Fruit fly (Drosophila melanogaster) whole organism, embryonic: ENCODE results near the gene CG5853.

Source experiments
- BEAF-32 ChIP-seq: fragments of 200-800 bp; sonication (Bioruptor generic); optimal IDR thresholded peaks from 3 replicates; lab custom pipeline; 2017; ENCODE audit warnings: missing biosample characterization, missing genetic modification characterization, mild to moderate bottlenecking, moderate library complexity, missing genetic modification reagents
- CG11504 ChIP-seq: fragments of 200-800 bp; sonication (Bioruptor generic); optimal IDR thresholded peaks from 3 replicates; lab custom pipeline; 2019; ENCODE audit warnings: missing biosample characterization, mild to moderate bottlenecking, missing genetic modification characterization, moderate library complexity
- CG16779 ChIP-seq: fragments of 200-800 bp; sonication (Bioruptor generic); IDR thresholded peaks from 2 replicates; pipeline ENCODE4 v1.3.6; 2022; ENCODE audit warnings: missing biosample characterization, missing genetic modification characterization
- CG17186 ChIP-seq: fragments of 200-800 bp; sonication (Bioruptor generic); optimal IDR thresholded peaks from 3 replicates; lab custom pipeline; 2017; ENCODE audit warnings: missing biosample characterization, missing genetic modification reagents, missing genetic modification characterization
- CG17361 ChIP-seq: fragments of 200-800 bp; sonication (Bioruptor generic); IDR thresholded peaks from 3 replicates; pipeline ENCODE4 v1.3.6; 2022; ENCODE audit warnings: missing biosample characterization, missing genetic modification characterization
- CG2199 ChIP-seq: fragments of 200-800 bp; sonication (Bioruptor generic); IDR thresholded peaks from 3 replicates; pipeline ENCODE4 v1.3.6; 2022; ENCODE audit warnings: missing biosample characterization, missing genetic modification characterization
- CG2712 ChIP-seq: fragments of 200-800 bp; optimal IDR thresholded peaks from 3 replicates; lab custom pipeline; 2019; ENCODE audit warnings: missing biosample characterization, mild to moderate bottlenecking, missing genetic modification characterization, moderate library complexity
- CG2875 ChIP-seq: fragments of 200-800 bp; sonication (Bioruptor generic); optimal IDR thresholded peaks from 2 replicates; lab custom pipeline; 2017; ENCODE audit warnings: missing biosample characterization, mild to moderate bottlenecking, missing genetic modification characterization, missing genetic modification reagents
- CG30020 ChIP-seq: fragments of 200-800 bp; optimal IDR thresholded peaks from 2 replicates; lab custom pipeline; 2019; ENCODE audit warnings: missing biosample characterization, mild to moderate bottlenecking, missing genetic modification characterization, moderate library complexity
- CG30403 ChIP-seq: fragments of 200-800 bp; sonication (Bioruptor generic); optimal IDR thresholded peaks from 3 replicates; lab custom pipeline; 2016; ENCODE audit warnings: missing biosample characterization, missing genetic modification characterization
- CG32772 ChIP-seq: fragments of 200-800 bp; sonication (Bioruptor generic); IDR thresholded peaks from 2 replicates; pipeline ENCODE4 v1.3.6; 2022; ENCODE audit warnings: missing biosample characterization, missing genetic modification characterization
- CG33557 ChIP-seq: fragments of 200-800 bp; sonication (Bioruptor generic); optimal IDR thresholded peaks from 2 replicates; lab custom pipeline; 2019; ENCODE audit warnings: missing biosample characterization, mild to moderate bottlenecking, missing genetic modification characterization, moderate library complexity
- CG3726 ChIP-seq: fragments of 200-800 bp; sonication (Bioruptor generic); IDR thresholded peaks from 3 replicates; pipeline ENCODE4, ENCODE4 v1.3.6; 2022; ENCODE audit warnings: missing biosample characterization, missing genetic modification characterization
- CG7271 ChIP-seq: fragments of 200-800 bp; sonication (Bioruptor generic); optimal IDR thresholded peaks from 2 replicates; lab custom pipeline; 2018; ENCODE audit warnings: missing biosample characterization, mild to moderate bottlenecking, missing genetic modification characterization, moderate library complexity
- CG7963 ChIP-seq: fragments of 200-800 bp; sonication (Bioruptor generic); IDR thresholded peaks from 3 replicates; pipeline ENCODE4 v1.3.6; 2022; ENCODE audit warnings: missing biosample characterization, missing genetic modification characterization; ENCODE audit not compliant: partially characterized antibody
- CG8765 ChIP-seq: fragments of 200-800 bp; sonication (Bioruptor generic); IDR thresholded peaks from 2 replicates; pipeline ENCODE4 v1.3.6; 2022; ENCODE audit warnings: missing biosample characterization, missing genetic modification characterization
- CG9609 ChIP-seq: fragments of 200-800 bp; sonication (Bioruptor generic); optimal IDR thresholded peaks from 3 replicates; lab custom pipeline; 2016; ENCODE audit warnings: missing biosample characterization, missing genetic modification characterization
- Eip74EF ChIP-seq, 2 experiments: fragments of 200-800 bp in 1 of 2; fragments of >200 bp in 1 of 2; sonication (Bioruptor generic) in 1 of 2; optimal IDR thresholded peaks; 2 replicates each; lab custom pipeline; 2017 to 2019; ENCODE audit warnings: missing biosample characterization in 2 of 2, missing genetic modification characterization in 2 of 2, mild to moderate bottlenecking in 1 of 2, moderate library complexity in 1 of 2
- Hand ChIP-seq: fragments of 200-800 bp; sonication (Bioruptor generic); optimal IDR thresholded peaks from 2 replicates; lab custom pipeline; 2017; ENCODE audit warnings: mild to moderate bottlenecking, missing biosample characterization, missing genetic modification reagents, missing genetic modification characterization
- HmgD ChIP-seq: fragments of 200-800 bp; sonication (Bioruptor generic); optimal IDR thresholded peaks from 3 replicates; lab custom pipeline; 2016; ENCODE audit warnings: missing biosample characterization, missing genetic modification characterization
- MBD-R2 ChIP-seq: fragments of 200-800 bp; sonication (Bioruptor generic); IDR thresholded peaks from 2 replicates; pipeline ENCODE4 v1.3.6; 2022; ENCODE audit warnings: missing biosample characterization, missing genetic modification characterization
- Mad ChIP-seq: fragments of 200-800 bp; sonication (Bioruptor generic); optimal IDR thresholded peaks from 2 replicates; lab custom pipeline; 2016; ENCODE audit warnings: missing biosample characterization, missing genetic modification characterization
- Neu2 ChIP-seq: fragments of 200-800 bp; sonication (Bioruptor generic); optimal IDR thresholded peaks from 3 replicates; lab custom pipeline; 2016; ENCODE audit warnings: missing biosample characterization, missing genetic modification characterization, borderline replicate concordance
- Oli ChIP-seq: fragments of 200-800 bp; sonication (Bioruptor generic); optimal IDR thresholded peaks from 2 replicates; lab custom pipeline; 2018; ENCODE audit warnings: missing biosample characterization, mild to moderate bottlenecking, missing genetic modification characterization, moderate library complexity
- Stat92E ChIP-seq, 3 experiments: fragments of >200 bp in 2 of 3; fragments of 200-800 bp in 1 of 3; sonication (Bioruptor generic) in 1 of 3; optimal IDR thresholded peaks; 2 replicates each; lab custom pipeline; 2017 to 2019; ENCODE audit warnings: missing biosample characterization in 3 of 3, missing genetic modification characterization in 3 of 3, mild to moderate bottlenecking in 1 of 3, moderate library complexity in 1 of 3
- Usf ChIP-seq: fragments of 200-800 bp; sonication (Bioruptor generic); optimal IDR thresholded peaks from 2 replicates; lab custom pipeline; 2017; ENCODE audit warnings: missing genotype, missing biosample characterization, missing genetic modification characterization
- YL-1 ChIP-seq: fragments of 200-800 bp; sonication (Bioruptor generic); optimal IDR thresholded peaks from 3 replicates; lab custom pipeline; 2017; ENCODE audit warnings: missing biosample characterization, mild to moderate bottlenecking, missing genetic modification characterization
- ato ChIP-seq: fragments of 200-800 bp; sonication (Bioruptor generic); IDR thresholded peaks from 2 replicates; pipeline ENCODE4 v1.3.6; 2022; ENCODE audit warnings: missing biosample characterization, missing genetic modification characterization; ENCODE audit not compliant: partially characterized antibody
- cas ChIP-seq: fragments of 200-800 bp; sonication (Bioruptor generic); IDR thresholded peaks from 2 replicates; pipeline ENCODE4 v1.3.6; 2022; ENCODE audit warnings: missing biosample characterization, missing genetic modification characterization
- chinmo ChIP-seq: fragments of 200-800 bp; sonication (Bioruptor generic); IDR thresholded peaks from 4 replicates; pipeline ENCODE4 v1.3.6; 2022; ENCODE audit warnings: missing biosample characterization, missing genetic modification characterization; ENCODE audit not compliant: partially characterized antibody
- da ChIP-seq: fragments of 200-800 bp; sonication (Bioruptor generic); optimal IDR thresholded peaks from 2 replicates; lab custom pipeline; 2016; ENCODE audit warnings: missing biosample characterization, missing genetic modification characterization
- eyg ChIP-seq: fragments of 200-800 bp; sonication (Bioruptor generic); optimal IDR thresholded peaks from 3 replicates; lab custom pipeline; 2016; ENCODE audit warnings: missing biosample characterization, missing genetic modification characterization
- ftz-f1 ChIP-seq: fragments of 200-800 bp; sonication (Bioruptor generic); optimal IDR thresholded peaks from 2 replicates; lab custom pipeline; 2016; ENCODE audit warnings: missing biosample characterization, missing genetic modification characterization
- gce ChIP-seq: fragments of 200-800 bp; sonication (Bioruptor generic); IDR thresholded peaks from 3 replicates; pipeline ENCODE4 v1.3.6; 2022; ENCODE audit warnings: missing biosample characterization, missing genetic modification characterization
- jumu ChIP-seq: fragments of 200-800 bp; sonication (Bioruptor generic); optimal IDR thresholded peaks from 3 replicates; lab custom pipeline; 2016; ENCODE audit warnings: missing biosample characterization, missing genetic modification characterization
- odd ChIP-seq: fragments of 200-800 bp; sonication (Bioruptor generic); optimal IDR thresholded peaks from 2 replicates; lab custom pipeline; 2017; ENCODE audit warnings: missing biosample characterization, mild to moderate bottlenecking, missing genetic modification characterization
- onecut ChIP-seq: fragments of 200-800 bp; sonication (Bioruptor generic); IDR thresholded peaks from 2 replicates; pipeline ENCODE4 v1.3.6; 2022; ENCODE audit warnings: missing biosample characterization, missing genetic modification characterization
- phol ChIP-seq: fragments of 200-800 bp; sonication (Bioruptor generic); optimal IDR thresholded peaks from 3 replicates; lab custom pipeline; 2018; ENCODE audit warnings: missing biosample characterization, mild to moderate bottlenecking, missing genetic modification characterization, moderate library complexity
- sc ChIP-seq, 3 experiments: fragments of >200 bp in 2 of 3; fragments of 200-800 bp in 1 of 3; sonication (Bioruptor generic) in 1 of 3; optimal IDR thresholded peaks; 2 replicates in 2 of 3; 3 replicates in 1 of 3; lab custom pipeline; 2017; ENCODE audit warnings: mild to moderate bottlenecking in 1 of 3, missing biosample characterization in 1 of 3, missing genetic modification characterization in 1 of 3, missing genetic modification reagents in 1 of 3
- tgo ChIP-seq: fragments of 200-800 bp; sonication (Bioruptor generic); IDR thresholded peaks from 3 replicates; pipeline ENCODE4 v1.3.6; 2022; ENCODE audit warnings: missing biosample characterization, missing genetic modification characterization
- trh ChIP-seq: fragments of 200-800 bp; sonication (Bioruptor generic); optimal IDR thresholded peaks from 2 replicates; lab custom pipeline; 2016; ENCODE audit warnings: missing biosample characterization, missing genetic modification characterization
- ttk ChIP-seq: fragments of 200-800 bp; sonication (Bioruptor generic); IDR thresholded peaks from 2 replicates; pipeline ENCODE4 v2.1.2; 2022; ENCODE audit warnings: missing biosample characterization, missing genetic modification characterization
- tx ChIP-seq: fragments of 200-800 bp; sonication (Bioruptor generic); optimal IDR thresholded peaks from 2 replicates; lab custom pipeline; 2016; ENCODE audit warnings: missing biosample characterization, missing genetic modification characterization
- vnd ChIP-seq: fragments of 200-800 bp; sonication (Bioruptor generic); IDR thresholded peaks from 3 replicates; pipeline ENCODE4 v1.3.6; 2022; ENCODE audit warnings: missing biosample characterization, missing genetic modification characterization; ENCODE audit not compliant: partially characterized antibody
- wdn ChIP-seq: fragments of 200-800 bp; sonication (Bioruptor generic); IDR thresholded peaks from 2 replicates; pipeline ENCODE4 v1.3.6; 2022; ENCODE audit warnings: missing biosample characterization, missing genetic modification characterization
- z ChIP-seq: fragments of 200-800 bp; sonication (Bioruptor generic); IDR thresholded peaks from 3 replicates; pipeline ENCODE4 v1.3.6; 2022; ENCODE audit warnings: missing biosample characterization, missing genetic modification characterization

CG5853 gene

DNA sequence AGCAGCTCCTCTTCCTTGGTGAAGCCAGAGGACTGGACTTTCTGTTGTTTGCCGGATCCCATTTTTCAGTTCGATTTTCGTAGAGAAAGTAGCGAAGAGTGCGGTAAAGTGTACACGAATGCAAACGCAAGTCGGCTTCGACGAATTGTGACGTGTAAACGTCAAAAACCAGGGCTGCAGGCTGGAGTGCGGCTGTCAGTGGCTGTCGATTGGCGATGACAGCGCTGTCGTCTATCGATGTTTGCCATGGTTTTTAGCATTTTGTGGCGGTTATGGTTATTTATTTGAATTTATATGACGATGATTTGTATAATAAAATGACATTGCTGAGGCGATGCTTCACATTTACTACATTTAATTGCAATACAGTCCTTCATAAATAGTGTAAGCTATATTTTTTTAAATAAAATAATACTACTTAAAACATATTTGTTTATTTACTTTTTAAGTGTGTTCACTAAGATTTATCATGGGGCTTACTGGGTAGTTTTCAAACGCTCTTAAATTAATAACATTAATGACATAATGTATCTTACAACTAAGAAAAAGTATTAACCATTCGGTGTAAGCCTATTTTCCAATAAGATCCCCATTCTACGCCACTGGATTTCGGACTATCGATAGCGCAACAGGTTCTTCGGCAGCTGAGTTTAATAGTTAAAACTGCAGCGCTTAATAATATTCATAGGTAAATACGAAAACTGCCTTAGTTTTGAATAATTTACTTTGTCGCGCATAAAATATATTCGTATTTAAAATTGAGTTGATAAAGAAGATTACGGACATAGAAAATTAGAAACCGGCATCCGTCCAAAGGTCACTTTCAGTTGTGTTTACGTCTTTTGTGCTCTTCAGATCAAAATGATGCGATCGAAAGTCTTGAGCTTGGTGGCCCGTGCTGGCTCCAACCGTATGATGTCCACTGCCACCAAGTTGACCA, 29.2 kb downstream of the CG5853 start, which contains the start of the genes CG5885 and CG4598 (continued):
- TF ChIP-seq CG8765 (GFP tag; lab: Robert Waterston, UW) (no peak; the same call in 1 of the 2 replicates), gce (GFP tag; lab: Robert Waterston, UW) (no peak), CG33557 (GFP tag; lab: Kevin White, UChicago) (peak; percentile 48), onecut (GFP tag; lab: Robert Waterston, UW) (peak; percentile 55; the same call in 1 of the 2 replicates), CG32772 (peak; percentile 28; the same call in 1 of the 2 replicates), odd (peak; percentile 56), HmgD (GFP tag; lab: Kevin White, UChicago) (no peak), ttk (no peak; the same call in 1 of the 2 replicates), ftz-f1 (GFP tag; lab: Kevin White, UChicago) (no peak), CG30020 (tag; lab: Kevin White, UChicago) (peak; percentile 54), trh (GFP tag; lab: Kevin White, UChicago) (peak; percentile 61), CG30403 (peak; percentile 77), BEAF-32 (GFP tag; lab: Kevin White, UChicago) (peak; percentile 82), ato (GFP tag; lab: Robert Waterston, UW) (peak; percentile 51; the same call in 1 of the 2 replicates), CG7271 (tag; lab: Kevin White, UChicago) (no peak), CG17361 (GFP tag; lab: Robert Waterston, UW) (peak; percentile 77), jumu (GFP tag; lab: Kevin White, UChicago) (peak; percentile 30), tgo (GFP tag; lab: Robert Waterston, UW) (peak; percentile 44; the same call in 2 of the 3 replicates), CG2712 (tag; lab: Kevin White, UChicago) (peak; percentile 61), Stat92E (GFP tag; optimal IDR thresholded peaks at IDR 0.05; lab: Kevin White, UChicago) (peak in 1 of 3 experiments; percentile 52), Usf (GFP tag; lab: Kevin White, UChicago) (no peak), CG16779 (GFP tag; lab: Robert Waterston, UW) (0 out of 2 replicates have a peak, but pooled peaks have one; percentile 13), CG2875 (no peak), CG2199 (GFP tag; lab: Robert Waterston, UW) (no peak), CG17186 (GFP tag; lab: Kevin White, UChicago) (peak; percentile 71), Hand (no peak), Neu2 (GFP tag; lab: Kevin White, UChicago) (no peak), Eip74EF (GFP tag; optimal IDR thresholded peaks at IDR 0.05; lab: Kevin White, UChicago) (peak in 1 of 2 experiments; percentile 22), sc (optimal IDR thresholded peaks at IDR 0.05; lab: Kevin White, UChicago) (no peak), sc (GFP tag; optimal IDR thresholded peaks at IDR 0.05; lab: Kevin White, UChicago) (peak; percentile 28), cas (GFP tag; lab: Robert Waterston, UW) (no peak), CG9609 (GFP tag; lab: Kevin White, UChicago) (no peak), vnd (GFP tag; lab: Robert Waterston, UW) (peak; percentile 72), YL-1 (GFP tag; lab: Kevin White, UChicago) (peak; percentile 89), da (GFP tag; lab: Kevin White, UChicago) (no peak), MBD-R2 (GFP tag; lab: Robert Waterston, UW) (peak; percentile 66), phol (tag; lab: Kevin White, UChicago) (peak; percentile 69), CG11504 (peak; percentile 84), tx (GFP tag; lab: Kevin White, UChicago) (peak; percentile 46), chinmo (GFP tag; lab: Robert Waterston, UW) (peak; percentile 83; the same call in 2 of the 4 replicates), Mad (GFP tag; lab: Kevin White, UChicago) (peak; percentile 6), Oli (tag; lab: Kevin White, UChicago) (peak; percentile 62), wdn (GFP tag; lab: Robert Waterston, UW) (no peak), z (no peak), CG3726 (0 out of 3 replicates have a peak, but pooled peaks have one; percentile 45), CG7963 (peak; percentile 29; the same call in 1 of the 3 replicates), eyg (no peak)
